Fruit fly (Drosophila melanogaster) whole organism, adult: ENCODE data around the gene CG31675.

Source experiments
- CG14711 ChIP-seq: fragments of 200-800 bp; sonication (Bioruptor generic); optimal IDR thresholded peaks from 2 replicates; lab custom pipeline; 2018; ENCODE audit warnings: missing biosample characterization, mild to moderate bottlenecking, missing genetic modification characterization, moderate library complexity
- CG5204 ChIP-seq: fragments of 200-800 bp; sonication (Bioruptor generic); optimal IDR thresholded peaks from 2 replicates; lab custom pipeline; 2016; ENCODE audit warnings: missing biosample characterization, missing genetic modification characterization
- CG7101 ChIP-seq: fragments of 200-800 bp; sonication (Bioruptor generic); optimal IDR thresholded peaks from 2 replicates; lab custom pipeline; 2018; ENCODE audit warnings: missing biosample characterization, mild to moderate bottlenecking, missing genetic modification characterization, moderate library complexity
- Hr96 ChIP-seq: fragments of 200-800 bp; sonication (Bioruptor generic); optimal IDR thresholded peaks from 2 replicates; lab custom pipeline; 2016; ENCODE audit warnings: missing biosample characterization, missing genetic modification characterization
- Mnt ChIP-seq: fragments of 200-800 bp; sonication (Bioruptor generic); optimal IDR thresholded peaks from 2 replicates; lab custom pipeline; 2016; ENCODE audit warnings: missing biosample characterization, mild to moderate bottlenecking, missing genetic modification characterization
- tj ChIP-seq: fragments of 200-800 bp; sonication (Bioruptor generic); optimal IDR thresholded peaks from 3 replicates; lab custom pipeline; 2017; ENCODE audit warnings: missing biosample characterization, mild to moderate bottlenecking, missing genetic modification characterization, moderate library complexity
- toe ChIP-seq: fragments of 200-800 bp; sonication (Bioruptor generic); optimal IDR thresholded peaks from 2 replicates; lab custom pipeline; 2016; ENCODE audit warnings: missing biosample characterization, missing genetic modification characterization

DNA sequence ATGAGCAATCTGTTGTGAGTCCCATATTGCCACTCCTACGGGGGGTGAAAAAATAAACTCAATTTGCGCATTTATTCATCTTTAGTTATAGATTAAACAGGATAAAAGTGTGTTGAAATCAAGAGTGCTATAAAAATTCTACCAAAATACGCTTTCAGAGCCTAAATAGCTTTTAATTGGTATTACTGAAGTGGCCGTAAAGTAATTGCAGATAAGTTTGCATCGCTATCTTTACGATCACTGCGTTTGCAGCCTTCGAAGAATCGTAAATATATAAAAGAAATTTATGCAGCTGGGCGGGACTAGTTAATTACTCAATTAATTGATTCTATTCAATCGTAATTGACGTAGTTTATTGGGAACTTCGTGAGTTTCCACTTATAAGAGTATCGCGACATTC lies 19.7 kb downstream of the CG31675 start:
- TF ChIP-seq toe = no peak
- TF ChIP-seq CG5204 (GFP tag; lab: Kevin White, UChicago) = no peak
- peak; percentile 11 for TF ChIP-seq CG14711 (tag; lab: Kevin White, UChicago)
- TF ChIP-seq Mnt = no peak
- no peak for TF ChIP-seq tj (GFP tag; lab: Kevin White, UChicago)
- peak; percentile 58 for TF ChIP-seq CG7101 (tag; lab: Kevin White, UChicago)
- no peak for TF ChIP-seq Hr96
